Worm (Caenorhabditis elegans): ENCODE data around the gene bath-4.
A peak's percentile ranks its signal among the peaks of the same experiment; 100 is the strongest.
"Not testable (repeated sequence)": the region's sequence is repeated elsewhere in the genome, so short reads cannot be mapped to it uniquely, and the experiment has no call there.

The bath-4 gene

DNA sequence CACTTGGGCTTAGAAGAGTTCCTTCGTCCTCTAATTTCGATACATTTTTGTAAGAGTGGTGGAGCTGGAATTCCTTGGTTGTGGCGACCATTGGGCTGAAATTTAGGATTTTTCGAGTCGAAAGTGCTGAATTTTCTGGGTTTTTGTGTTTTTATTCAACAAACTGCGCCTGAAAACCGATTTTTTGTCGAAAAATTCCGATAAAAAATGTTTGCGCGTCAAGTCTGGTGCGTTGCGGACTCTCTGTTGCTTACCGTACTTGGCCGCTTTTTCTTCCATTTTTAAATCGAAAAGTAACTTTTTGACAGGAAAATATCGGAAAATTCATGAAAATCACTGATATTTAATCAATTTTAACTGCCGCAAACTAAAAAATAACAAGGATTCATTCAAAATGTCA, at the start of gene bath-4:
bath-4 (minus strand) TSS at position 101 of the 400 bp plus-strand sequence.
- TF ChIP-seq bed-3 (GFP tag; optimal IDR thresholded peaks at IDR 0.05), result no peak
- TF ChIP-seq unc-62 (GFP tag; optimal IDR thresholded peaks at IDR 0.05), result no peak
- TF ChIP-seq cnd-1 (tag; optimal IDR thresholded peaks at IDR 0.05), result no peak
- no peak for TF ChIP-seq nhr-76 (tag; optimal IDR thresholded peaks at IDR 0.05)
- TF ChIP-seq unc-120 (tag; optimal IDR thresholded peaks at IDR 0.05; ENCODE audit: poor library complexity, severe bottlenecking), result no peak
- TF ChIP-seq zip-8 (tag; optimal IDR thresholded peaks at IDR 0.05), result no peak
- no peak for TF ChIP-seq pha-4 (tag; optimal IDR thresholded peaks at IDR 0.05)
- no peak for TF ChIP-seq tbx-8 (GFP tag; optimal IDR thresholded peaks at IDR 0.05)
- no peak for TF ChIP-seq mls-2 (tag; optimal IDR thresholded peaks at IDR 0.05)
- TF ChIP-seq ceh-39 (tag; optimal IDR thresholded peaks at IDR 0.05), result no peak
- TF ChIP-seq drap-1 (GFP tag; optimal IDR thresholded peaks at IDR 0.05), result no peak
- no peak for TF ChIP-seq mab-5 (tag; optimal IDR thresholded peaks at IDR 0.05)
- no peak for TF ChIP-seq nhr-237 (tag; optimal IDR thresholded peaks at IDR 0.05)
- TF ChIP-seq elt-1 (tag; optimal IDR thresholded peaks at IDR 0.05; ENCODE audit: borderline replicate concordance, insufficient read depth), result no peak
- TF ChIP-seq lin-13 (tag; optimal IDR thresholded peaks at IDR 0.05), result no peak
- TF ChIP-seq ham-2 (GFP tag; optimal IDR thresholded peaks at IDR 0.05), result no peak

DNA sequence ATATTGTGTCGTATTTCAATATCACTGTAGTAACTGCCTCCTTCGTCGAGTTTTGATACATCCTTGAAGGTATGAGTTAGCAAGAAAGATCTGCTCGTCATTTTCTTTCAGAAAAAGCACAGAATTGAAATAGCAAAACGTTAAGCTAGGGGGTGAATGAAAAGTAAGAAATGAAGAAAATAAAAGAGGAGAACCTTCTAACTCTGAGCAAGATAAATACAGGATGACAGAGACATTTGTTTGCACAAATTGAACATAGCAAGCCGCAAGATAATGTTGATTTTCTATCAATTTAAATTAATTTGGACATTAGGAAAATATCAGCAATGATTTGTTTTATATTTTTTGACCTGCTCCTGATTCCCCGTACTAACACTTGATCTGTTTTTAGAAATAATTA, 37.8 kb upstream of the bath-4 start, which contains the start of gene math-49:
math-49 (minus strand) TSS at position 101 of the 400 bp plus-strand sequence.
- not testable (repeated sequence) for TF ChIP-seq hlh-1, elt-3, mls-2 (tag; optimal IDR thresholded peaks at IDR 0.05)

DNA sequence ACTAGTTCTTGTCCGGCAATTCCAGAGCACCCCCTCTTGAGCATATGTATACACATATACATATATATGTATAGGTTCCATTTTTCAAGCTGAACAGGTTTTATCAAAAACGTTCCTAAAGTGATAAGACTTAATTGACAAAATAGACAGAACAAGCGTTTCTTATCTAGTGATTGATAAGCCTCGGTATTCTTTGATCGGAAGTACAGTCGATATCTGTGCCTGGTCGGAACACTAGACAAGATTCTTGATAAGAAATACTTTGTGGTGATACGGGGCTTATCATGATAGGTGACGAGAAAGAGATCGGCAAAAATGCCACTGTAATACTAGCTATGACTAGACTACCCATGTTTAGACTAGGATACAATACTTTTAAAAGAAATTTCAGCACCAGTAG, 31.4 kb upstream of the bath-4 start:
- TF ChIP-seq unc-62 (GFP tag; optimal IDR thresholded peaks at IDR 0.05) (no peak), nhr-76 (tag; optimal IDR thresholded peaks at IDR 0.05) (no peak), cnd-1 (tag; optimal IDR thresholded peaks at IDR 0.05) (no peak), elt-3 (tag; optimal IDR thresholded peaks at IDR 0.05) (peak; percentile 70)

DNA sequence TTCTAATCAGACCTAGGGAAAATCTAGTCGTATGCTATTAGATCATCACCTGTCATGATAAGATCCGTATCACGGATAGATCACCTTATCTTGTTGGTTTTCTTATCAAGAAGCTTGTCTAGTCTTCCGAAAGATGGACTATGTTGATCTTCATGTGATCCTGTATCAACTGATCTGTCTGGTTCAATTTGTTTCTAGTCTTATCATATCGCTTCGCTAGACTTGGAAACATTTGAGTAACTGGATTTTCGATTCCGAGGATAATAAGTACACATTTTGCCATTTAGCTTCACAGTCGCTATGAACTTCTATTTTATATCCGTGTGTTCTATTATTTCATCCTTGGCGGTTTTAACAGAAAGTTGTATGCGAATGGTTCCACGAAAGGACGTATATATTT, 30.6 kb upstream of the bath-4 start, which contains the start of gene ZK250.2:
ZK250.2 (plus strand) TSS at position 301 of the 400 bp plus-strand sequence.
- TF ChIP-seq lsy-2 (tag; optimal IDR thresholded peaks at IDR 0.05); nhr-76 (tag; optimal IDR thresholded peaks at IDR 0.05); lin-32 (GFP tag; optimal IDR thresholded peaks at IDR 0.05): not testable (repeated sequence)

DNA sequence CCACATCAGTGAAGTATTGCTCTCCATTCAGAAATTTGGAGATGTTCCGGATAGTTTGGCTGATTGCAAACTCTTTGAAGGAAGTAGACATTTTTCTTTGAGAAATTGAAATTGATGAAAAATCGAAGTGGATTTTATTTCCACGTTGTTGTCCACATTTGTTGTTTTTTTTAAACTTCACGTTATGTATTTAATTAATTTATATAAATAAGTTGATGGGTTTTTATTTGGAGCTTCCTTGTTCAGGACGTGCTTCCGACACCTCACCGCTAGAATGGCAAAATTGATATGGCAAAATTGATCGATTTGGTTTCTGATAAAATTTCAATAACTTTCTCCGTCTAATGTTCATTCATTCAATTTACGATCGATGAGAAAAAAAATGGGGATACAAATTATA, 28.7 kb upstream of the bath-4 start, which contains the start of gene math-48:
math-48 (minus strand) TSS at position 101 of the 400 bp plus-strand sequence.
- TF ChIP-seq bed-3 (GFP tag; optimal IDR thresholded peaks at IDR 0.05) (no peak), ztf-11 (tag; optimal IDR thresholded peaks at IDR 0.05) (no peak), sptf-1 (tag; optimal IDR thresholded peaks at IDR 0.05) (no peak), ces-1 (GFP tag; optimal IDR thresholded peaks at IDR 0.05) (no peak), tbx-8 (GFP tag; optimal IDR thresholded peaks at IDR 0.05) (no peak), mab-5 (tag; optimal IDR thresholded peaks at IDR 0.05) (no peak), mep-1 (tag; optimal IDR thresholded peaks at IDR 0.05) (no peak), zip-8 (tag; optimal IDR thresholded peaks at IDR 0.05) (no peak), unc-62 (GFP tag; optimal IDR thresholded peaks at IDR 0.05) (no peak), lsy-2 (tag; optimal IDR thresholded peaks at IDR 0.05) (no peak), nhr-237 (tag; optimal IDR thresholded peaks at IDR 0.05) (no peak), lin-32 (GFP tag; optimal IDR thresholded peaks at IDR 0.05) (no peak), elt-3 (tag; optimal IDR thresholded peaks at IDR 0.05) (no peak), ceh-39 (tag; optimal IDR thresholded peaks at IDR 0.05) (no peak), hlh-1 (tag; optimal IDR thresholded peaks at IDR 0.05) (no peak), ceh-43 (GFP tag; optimal IDR thresholded peaks at IDR 0.05) (no peak)

DNA sequence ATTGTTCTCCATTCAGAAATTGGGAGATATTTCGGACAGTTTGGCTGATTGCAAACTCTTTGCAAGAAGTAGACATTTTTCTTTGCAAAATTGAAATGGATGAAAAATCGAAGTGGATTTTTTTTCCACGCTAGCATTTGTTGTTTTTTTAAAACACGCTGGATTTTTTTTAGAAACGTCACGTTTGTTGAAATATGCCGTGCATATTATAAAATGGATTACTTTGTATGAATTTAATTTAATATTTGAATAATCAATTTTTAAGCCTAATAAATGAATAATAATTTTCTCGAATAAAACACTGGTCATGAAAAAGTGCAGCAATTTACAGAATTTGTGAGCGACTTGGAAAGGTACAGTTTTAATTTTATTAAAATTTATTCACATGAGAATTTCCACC, 27.3 kb upstream of the bath-4 start, which contains the start of gene ZK250.14:
ZK250.14 (minus strand) TSS at position 101 of the 400 bp plus-strand sequence.
- TF ChIP-seq ceh-83 (GFP tag; optimal IDR thresholded peaks at IDR 0.05) (no peak), blmp-1 (tag; optimal IDR thresholded peaks at IDR 0.05) (no peak), flh-1 (GFP tag; optimal IDR thresholded peaks at IDR 0.05) (no peak), hlh-1 (tag; optimal IDR thresholded peaks at IDR 0.05) (no peak), nhr-76 (tag; optimal IDR thresholded peaks at IDR 0.05) (no peak), unc-39 (tag; optimal IDR thresholded peaks at IDR 0.05) (no peak), pha-4 (tag; optimal IDR thresholded peaks at IDR 0.05) (no peak), drap-1 (GFP tag; optimal IDR thresholded peaks at IDR 0.05) (no peak), M03D4.4 (tag; optimal IDR thresholded peaks at IDR 0.05) (no peak), ces-1 (GFP tag; optimal IDR thresholded peaks at IDR 0.05) (no peak), lin-13 (tag; optimal IDR thresholded peaks at IDR 0.05) (no peak), bed-3 (GFP tag; optimal IDR thresholded peaks at IDR 0.05) (no peak), lin-32 (GFP tag; optimal IDR thresholded peaks at IDR 0.05) (no peak), nhr-2 (tag; optimal IDR thresholded peaks at IDR 0.05) (no peak), snpc-4 (tag; optimal IDR thresholded peaks at IDR 0.05) (no peak), cnd-1 (tag; optimal IDR thresholded peaks at IDR 0.05) (no peak)
